Fruit fly (Drosophila melanogaster) whole organism: ENCODE measurements around the gene CG17027.

Source experiments
- CG8478 ChIP-seq: fragments of >200 bp; optimal IDR thresholded peaks from 2 replicates; lab custom pipeline; 2018; ENCODE audit warnings: inconsistent platforms
- Dll ChIP-seq: fragments of >200 bp; optimal IDR thresholded peaks from 2 replicates; lab custom pipeline; 2017
- EcR ChIP-seq, 2 experiments: fragments of >200 bp; optimal IDR thresholded peaks; 2 replicates each; lab custom pipeline; 2017; ENCODE audit warnings: missing biosample characterization in 2 of 2, missing genetic modification characterization in 2 of 2, missing genetic modification reagents in 2 of 2
- pan ChIP-seq: fragments of >200 bp; optimal IDR thresholded peaks from 2 replicates; lab custom pipeline; 2017
- psq ChIP-seq: fragments of >200 bp; optimal IDR thresholded peaks from 2 replicates; lab custom pipeline; 2017
- usp ChIP-seq: fragments of >200 bp; optimal IDR thresholded peaks from 2 replicates; lab custom pipeline; 2017; ENCODE audit warnings: missing biosample characterization, missing genetic modification characterization, mixed read lengths

DNA sequence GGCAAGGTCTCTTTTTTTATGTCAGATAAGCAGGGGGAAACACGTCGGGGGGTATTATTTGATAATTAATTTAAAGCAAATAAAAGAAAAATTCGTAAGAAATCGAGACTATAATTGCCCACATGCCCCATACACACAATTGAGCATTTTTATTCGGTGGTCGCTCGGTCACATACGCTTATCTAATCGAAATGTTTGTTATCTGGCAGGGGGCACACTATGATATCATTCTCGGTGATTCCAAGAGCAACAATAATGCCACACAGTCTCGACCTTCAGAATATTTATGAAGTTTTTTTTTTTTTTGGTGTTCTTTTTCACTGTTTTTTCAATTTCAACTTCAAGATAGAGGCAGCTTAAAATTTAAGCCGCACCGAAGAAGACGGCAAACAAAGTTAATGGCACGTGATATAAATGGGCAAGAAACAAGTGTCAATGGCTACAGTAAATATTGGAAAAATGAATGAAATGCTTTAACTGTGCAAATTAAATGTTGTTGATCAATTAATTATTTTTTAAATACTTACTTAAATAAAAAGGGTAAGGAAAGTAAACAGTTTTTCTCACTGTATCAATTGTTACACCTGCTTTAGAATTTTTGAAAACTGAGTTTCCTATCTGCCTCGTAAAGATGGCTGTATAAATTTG is 19.6 kb downstream of the CG17027 start:
- TF ChIP-seq usp (GFP tag; lab: Kevin White, UChicago) = no peak
- TF ChIP-seq psq (lab: Kevin White, UChicago) = no peak
- TF ChIP-seq Dll = no peak
- TF ChIP-seq pan (lab: Kevin White, UChicago) = no peak
- no peak for TF ChIP-seq CG8478
- TF ChIP-seq EcR (GFP tag; optimal IDR thresholded peaks at IDR 0.05; lab: Kevin White, UChicago) = no peak
